Fruit fly (Drosophila melanogaster) Kc167 (cell line): ENCODE data around the gene eIF4E6.

ENCODE experiments used
- Sin3A ChIP-seq: fragments of >200 bp; optimal IDR thresholded peaks from 2 replicates; lab custom pipeline; 2018; ENCODE audit warnings: missing external identifiers
- h ChIP-seq: fragments of >200 bp; optimal IDR thresholded peaks from 3 replicates; lab custom pipeline; 2018; ENCODE audit warnings: missing external identifiers
- insv ChIP-seq: fragments of >200 bp; optimal IDR thresholded peaks from 3 replicates; lab custom pipeline; 2018; ENCODE audit warnings: missing external identifiers
- psq ChIP-seq: fragments of >200 bp; optimal IDR thresholded peaks from 2 replicates; lab custom pipeline; 2017; ENCODE audit warnings: missing external identifiers
- ttk ChIP-seq: sonication (Bioruptor generic); optimal IDR thresholded peaks from 2 replicates; lab custom pipeline; 2017; ENCODE audit warnings: missing external identifiers

dm6 chr3R:29064682-29065100, 37.7 kb upstream of the eIF4E6 start:
- TF ChIP-seq psq (lab: Kevin White, UChicago) (no peak), h (lab: Kevin White, UChicago) (no peak), Sin3A (lab: Kevin White, UChicago) (no peak), insv (lab: Kevin White, UChicago) (no peak), ttk (lab: Kevin White, UChicago) (no peak)
